Fruit fly (Drosophila melanogaster): Measurements from ENCODE around the gene glo.

DNA sequence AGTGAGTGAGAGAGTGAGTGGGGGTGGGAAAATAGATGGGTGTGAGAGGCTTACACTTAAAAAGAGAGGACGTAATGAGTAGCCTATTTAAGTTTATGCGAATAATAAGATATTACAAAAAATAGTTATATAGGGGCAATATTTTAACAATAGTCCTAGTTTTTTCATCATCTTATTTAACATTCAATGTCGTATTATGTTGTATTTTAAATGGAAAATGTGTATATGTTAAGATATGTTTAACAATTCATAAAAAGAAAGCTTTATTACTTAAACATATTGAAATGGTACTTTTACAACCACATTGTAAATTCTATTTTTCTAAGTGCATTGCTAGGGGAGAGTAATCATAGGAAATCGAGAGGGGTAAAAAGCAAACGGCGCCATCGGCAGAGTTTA is 45.2 kb downstream of the glo start:
- TF ChIP-seq CG4854 (GFP tag; optimal IDR thresholded peaks at IDR 0.05) (no peak), shn (GFP tag; optimal IDR thresholded peaks at IDR 0.05) (no peak)
